Fruit fly (Drosophila melanogaster) whole organism, embryonic: Measurements from ENCODE around the gene CG15882.

Experiments used
- ATbp ChIP-seq: fragments of 200-800 bp; sonication (Bioruptor generic); optimal IDR thresholded peaks from 2 replicates; lab custom pipeline; 2017; ENCODE audit warnings: missing biosample characterization, mild to moderate bottlenecking, missing genetic modification characterization, missing genetic modification reagents
- Awh ChIP-seq: fragments of 200-800 bp; sonication (Bioruptor generic); IDR thresholded peaks from 2 replicates; pipeline ENCODE4, ENCODE4 v1.3.6; 2022; ENCODE audit warnings: missing biosample characterization, missing genetic modification characterization
- Blimp-1 ChIP-seq: fragments of 200-800 bp; sonication (Bioruptor generic); optimal IDR thresholded peaks from 3 replicates; lab custom pipeline; 2018; ENCODE audit warnings: missing biosample characterization, missing genetic modification characterization, mild to moderate bottlenecking, moderate library complexity, missing genetic modification reagents
- CG10462 ChIP-seq: fragments of 200-800 bp; sonication (Bioruptor generic); optimal IDR thresholded peaks from 2 replicates; lab custom pipeline; 2016; ENCODE audit warnings: missing biosample characterization, missing genetic modification characterization
- CG12769 ChIP-seq: fragments of 200-800 bp; sonication (Bioruptor generic); optimal IDR thresholded peaks from 2 replicates; lab custom pipeline; 2019; ENCODE audit warnings: missing biosample characterization, mild to moderate bottlenecking, missing genetic modification characterization, moderate library complexity
- CG13123 ChIP-seq: fragments of 200-800 bp; sonication (Bioruptor generic); optimal IDR thresholded peaks from 2 replicates; lab custom pipeline; 2016; ENCODE audit warnings: missing biosample characterization, missing genetic modification characterization
- CG13287 ChIP-seq: fragments of 200-800 bp; sonication (Bioruptor generic); IDR thresholded peaks from 2 replicates; pipeline ENCODE4 v1.3.6; 2022; ENCODE audit warnings: missing biosample characterization, missing genetic modification characterization; ENCODE audit not compliant: partially characterized antibody
- CG13894 ChIP-seq: fragments of 200-800 bp; sonication (Bioruptor generic); optimal IDR thresholded peaks from 3 replicates; lab custom pipeline; 2018; ENCODE audit warnings: missing biosample characterization, mild to moderate bottlenecking, missing genetic modification characterization, moderate library complexity
- CG1647 ChIP-seq: fragments of 200-800 bp; sonication (Bioruptor generic); optimal IDR thresholded peaks from 3 replicates; lab custom pipeline; 2016; ENCODE audit warnings: missing biosample characterization, missing genetic modification characterization
- CG17359 ChIP-seq: fragments of 200-800 bp; sonication (Bioruptor generic); optimal IDR thresholded peaks from 3 replicates; lab custom pipeline; 2018; ENCODE audit warnings: missing biosample characterization, mild to moderate bottlenecking, missing genetic modification characterization, moderate library complexity
- CG17829 ChIP-seq: fragments of 200-800 bp; optimal IDR thresholded peaks from 2 replicates; lab custom pipeline; 2019; ENCODE audit warnings: missing biosample characterization, mild to moderate bottlenecking, missing genetic modification characterization, moderate library complexity
- CG18476 ChIP-seq: fragments of 200-800 bp; sonication (Bioruptor generic); optimal IDR thresholded peaks from 2 replicates; lab custom pipeline; 2016; ENCODE audit warnings: missing biosample characterization, mild to moderate bottlenecking, missing genetic modification characterization
- CG18599 ChIP-seq: fragments of 200-800 bp; sonication (Bioruptor generic); optimal IDR thresholded peaks from 3 replicates; lab custom pipeline; 2017; ENCODE audit warnings: missing biosample characterization, missing genetic modification characterization, mild to moderate bottlenecking, moderate library complexity, missing genetic modification reagents
- CG2678 ChIP-seq: fragments of 200-800 bp; sonication (Bioruptor generic); optimal IDR thresholded peaks from 3 replicates; lab custom pipeline; 2019; ENCODE audit warnings: missing biosample characterization, mild to moderate bottlenecking, missing genetic modification characterization, moderate library complexity
- CG2889 ChIP-seq: fragments of 200-800 bp; sonication (Bioruptor generic); IDR thresholded peaks from 3 replicates; pipeline ENCODE4 v1.3.6; 2022; ENCODE audit warnings: missing biosample characterization, missing genetic modification characterization
- CG3163 ChIP-seq: fragments of 200-800 bp; sonication (Bioruptor generic); optimal IDR thresholded peaks from 3 replicates; lab custom pipeline; 2016; ENCODE audit warnings: missing biosample characterization, missing genetic modification characterization
- CG34422 ChIP-seq: fragments of 200-800 bp; sonication (Bioruptor generic); IDR thresholded peaks from 3 replicates; pipeline ENCODE4 v1.3.6; 2022; ENCODE audit warnings: missing biosample characterization, missing genetic modification characterization
- CG42726 ChIP-seq: fragments of 200-800 bp; sonication (Bioruptor generic); IDR thresholded peaks from 2 replicates; pipeline ENCODE4 v1.3.6; 2022; ENCODE audit warnings: missing biosample characterization, missing genetic modification characterization; ENCODE audit not compliant: partially characterized antibody
- CG4328 ChIP-seq: fragments of 200-800 bp; sonication (Bioruptor generic); optimal IDR thresholded peaks from 3 replicates; lab custom pipeline; 2017; ENCODE audit warnings: missing biosample characterization, missing genetic modification reagents, missing genetic modification characterization
- CG6765 ChIP-seq: fragments of 200-800 bp; sonication (Bioruptor generic); optimal IDR thresholded peaks from 3 replicates; lab custom pipeline; 2017; ENCODE audit warnings: missing biosample characterization, mild to moderate bottlenecking, missing genetic modification characterization
- CG6854 ChIP-seq: fragments of 200-800 bp; sonication (Bioruptor generic); optimal IDR thresholded peaks from 3 replicates; lab custom pipeline; 2017; ENCODE audit warnings: missing biosample characterization, mild to moderate bottlenecking, missing genetic modification characterization
- CG7372 ChIP-seq: fragments of 200-800 bp; sonication (Bioruptor generic); IDR thresholded peaks from 2 replicates; pipeline ENCODE4 v1.3.6; 2022; ENCODE audit warnings: missing biosample characterization, missing genetic modification characterization
- CG9437 ChIP-seq: fragments of 200-800 bp; sonication (Bioruptor generic); optimal IDR thresholded peaks from 2 replicates; lab custom pipeline; 2018; ENCODE audit warnings: missing biosample characterization, mild to moderate bottlenecking, missing genetic modification characterization
- Camta ChIP-seq: fragments of 200-800 bp; sonication (Bioruptor generic); optimal IDR thresholded peaks from 2 replicates; lab custom pipeline; 2016; ENCODE audit warnings: missing biosample characterization, missing genetic modification characterization
- D19B ChIP-seq: fragments of 200-800 bp; sonication (Bioruptor generic); optimal IDR thresholded peaks from 2 replicates; lab custom pipeline; 2017; ENCODE audit warnings: missing biosample characterization, mild to moderate bottlenecking, missing genetic modification characterization
- Jarid2 ChIP-seq: fragments of 200-800 bp; sonication (Bioruptor generic); optimal IDR thresholded peaks from 3 replicates; lab custom pipeline; 2017; ENCODE audit warnings: mild to moderate bottlenecking, missing biosample characterization, missing genetic modification reagents, missing genetic modification characterization
- Meics ChIP-seq: fragments of 200-800 bp; sonication (Bioruptor generic); optimal IDR thresholded peaks from 2 replicates; lab custom pipeline; 2017; ENCODE audit warnings: missing biosample characterization, mild to moderate bottlenecking, missing genetic modification characterization
- Mrtf ChIP-seq: fragments of 200-800 bp; sonication (Bioruptor generic); IDR thresholded peaks from 3 replicates; pipeline ENCODE4 v1.3.6; 2022; ENCODE audit warnings: missing biosample characterization, missing genetic modification characterization
- Nf-YA ChIP-seq: fragments of 200-800 bp; sonication (Bioruptor generic); IDR thresholded peaks from 2 replicates; pipeline ENCODE4 v1.3.6; 2022; ENCODE audit warnings: missing biosample characterization, missing genetic modification characterization
- Sox102F ChIP-seq: fragments of 200-800 bp; sonication (Bioruptor generic); optimal IDR thresholded peaks from 2 replicates; lab custom pipeline; 2018; ENCODE audit warnings: missing biosample characterization, mild to moderate bottlenecking, missing genetic modification characterization, moderate library complexity
- Vsx1 ChIP-seq: fragments of 200-800 bp; sonication (Bioruptor generic); optimal IDR thresholded peaks from 2 replicates; lab custom pipeline; 2017; ENCODE audit warnings: missing biosample characterization, mild to moderate bottlenecking, missing genetic modification characterization, missing genetic modification reagents
- bab2 ChIP-seq: fragments of 200-800 bp; sonication (Bioruptor generic); optimal IDR thresholded peaks from 2 replicates; lab custom pipeline; 2016; ENCODE audit warnings: missing biosample characterization, missing genetic modification characterization
- cad ChIP-seq: fragments of >200 bp; optimal IDR thresholded peaks from 2 replicates; lab custom pipeline; 2017; ENCODE audit warnings: missing biosample characterization, missing genetic modification characterization
- dan ChIP-seq: fragments of 200-800 bp; sonication (Bioruptor generic); IDR thresholded peaks from 2 replicates; pipeline ENCODE4 v1.3.6; 2022; ENCODE audit warnings: missing biosample characterization, missing genetic modification characterization
- danr ChIP-seq: fragments of 200-800 bp; sonication (Bioruptor generic); IDR thresholded peaks from 2 replicates; pipeline ENCODE4 v1.3.6; 2022; ENCODE audit warnings: missing biosample characterization, missing genetic modification characterization
- ems ChIP-seq: fragments of 200-800 bp; sonication (Bioruptor generic); optimal IDR thresholded peaks from 3 replicates; lab custom pipeline; 2016; ENCODE audit warnings: missing biosample characterization, missing genetic modification characterization
- fd3F ChIP-seq: fragments of 200-800 bp; sonication (Bioruptor generic); optimal IDR thresholded peaks from 2 replicates; lab custom pipeline; 2018; ENCODE audit warnings: missing biosample characterization, mild to moderate bottlenecking, missing genetic modification characterization, moderate library complexity
- gsb ChIP-seq: fragments of 200-800 bp; sonication (Bioruptor generic); IDR thresholded peaks from 2 replicates; pipeline ENCODE4 v1.3.6; 2022; ENCODE audit warnings: missing biosample characterization, missing genetic modification characterization
- insv ChIP-seq, 2 experiments: fragments of 200-800 bp; sonication (Bioruptor generic); optimal IDR thresholded peaks; 3 replicates each; lab custom pipeline; 2016 to 2018; ENCODE audit warnings: missing biosample characterization in 2 of 2, missing genetic modification characterization in 2 of 2
- jing ChIP-seq: fragments of 200-800 bp; sonication (Bioruptor generic); optimal IDR thresholded peaks from 2 replicates; lab custom pipeline; 2018; ENCODE audit warnings: missing biosample characterization, mild to moderate bottlenecking, missing genetic modification characterization
- knrl ChIP-seq: fragments of 200-800 bp; sonication (Bioruptor generic); IDR thresholded peaks from 3 replicates; pipeline ENCODE4 v1.3.6; 2022; ENCODE audit warnings: missing biosample characterization, missing genetic modification characterization; ENCODE audit not compliant: partially characterized antibody
- lola ChIP-seq, 3 experiments: fragments of >200 bp in 2 of 3; fragments of 200-800 bp in 1 of 3; sonication (Bioruptor generic) in 1 of 3; optimal IDR thresholded peaks; 2 replicates each; lab custom pipeline; 2017 to 2019; ENCODE audit warnings: missing biosample characterization in 3 of 3, missing genetic modification characterization in 3 of 3, mild to moderate bottlenecking in 1 of 3, moderate library complexity in 1 of 3
- peb ChIP-seq: fragments of 200-800 bp; sonication (Bioruptor generic); IDR thresholded peaks from 2 replicates; pipeline ENCODE4 v1.3.6; 2022; ENCODE audit warnings: missing biosample characterization, missing genetic modification characterization
- pum ChIP-seq: fragments of 200-800 bp; sonication (Bioruptor generic); optimal IDR thresholded peaks from 2 replicates; lab custom pipeline; 2016; ENCODE audit warnings: missing biosample characterization, missing genetic modification characterization
- pzg ChIP-seq: fragments of 200-800 bp; sonication (Bioruptor generic); optimal IDR thresholded peaks from 3 replicates; lab custom pipeline; 2018; ENCODE audit warnings: missing biosample characterization, mild to moderate bottlenecking, missing genetic modification characterization, moderate library complexity
- salm ChIP-seq: fragments of 200-800 bp; sonication (Bioruptor generic); optimal IDR thresholded peaks from 2 replicates; lab custom pipeline; 2018; ENCODE audit warnings: missing biosample characterization, mild to moderate bottlenecking, missing genetic modification characterization
- sens ChIP-seq: fragments of 200-800 bp; sonication (Bioruptor generic); peaks from one replicate; lab custom pipeline; 2016; ENCODE audit warnings: missing biosample characterization, missing genetic modification characterization
- shn ChIP-seq: fragments of 200-800 bp; sonication (Bioruptor generic); optimal IDR thresholded peaks from 3 replicates; lab custom pipeline; 2016; ENCODE audit warnings: missing biosample characterization, missing genetic modification characterization
- trem ChIP-seq: fragments of 200-800 bp; optimal IDR thresholded peaks from 3 replicates; lab custom pipeline; 2019; ENCODE audit warnings: missing biosample characterization, mild to moderate bottlenecking, missing genetic modification characterization, moderate library complexity

Gene CG15882

DNA sequence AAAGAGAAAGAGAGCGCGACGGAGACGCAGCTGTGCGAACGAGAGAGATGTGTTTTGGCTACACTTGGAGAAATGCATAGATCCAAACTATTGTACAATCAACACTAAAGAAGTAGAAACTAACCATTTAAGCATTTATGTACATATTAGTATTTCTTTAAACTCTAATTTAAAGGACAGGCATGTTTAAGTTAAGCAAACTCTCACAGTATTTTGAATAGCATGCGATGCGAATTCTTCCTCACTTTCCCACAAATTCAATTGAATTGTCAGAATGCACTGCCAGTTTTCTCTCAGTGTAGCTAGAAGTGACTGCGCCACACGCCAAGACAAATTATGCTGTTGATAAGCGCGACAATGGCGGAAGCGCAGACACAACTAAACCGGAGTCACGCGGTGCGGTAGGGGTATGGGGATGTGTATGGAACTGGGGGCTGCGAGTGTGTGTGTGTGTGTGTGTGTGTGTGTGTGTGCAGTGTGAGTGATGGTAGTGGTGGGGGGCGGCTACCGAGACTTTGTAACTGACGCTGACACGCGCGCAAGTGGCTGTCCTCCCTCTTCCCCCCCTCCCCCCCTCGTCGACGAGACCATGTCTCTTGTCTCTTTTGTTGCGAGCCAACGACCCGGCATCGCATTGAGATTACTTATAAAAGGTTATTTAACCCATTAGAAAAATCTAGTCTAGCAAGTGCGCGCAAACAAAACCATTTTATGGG, 17.2 kb downstream of the CG15882 start (continued):
- TF ChIP-seq Vsx1 (GFP tag; lab: Kevin White, UChicago): no peak
- no peak for TF ChIP-seq CG4328
- no peak for TF ChIP-seq CG6765 (GFP tag; lab: Kevin White, UChicago)
- peak; percentile 38 for TF ChIP-seq CG17359 (tag; lab: Kevin White, UChicago)
- TF ChIP-seq cad (GFP tag; lab: Kevin White, UChicago): no peak
- no peak for TF ChIP-seq CG2889 (GFP tag; lab: Robert Waterston, UW)
- TF ChIP-seq lola (GFP tag; optimal IDR thresholded peaks at IDR 0.05; lab: Kevin White, UChicago): peak in 1 of 3 experiments; percentile 0
- no peak for TF ChIP-seq ems (GFP tag; lab: Kevin White, UChicago)
- TF ChIP-seq ATbp (GFP tag; lab: Kevin White, UChicago): peak; percentile 24
- TF ChIP-seq Jarid2 (GFP tag; lab: Kevin White, UChicago): peak; percentile 14
- TF ChIP-seq Awh (GFP tag; lab: Robert Waterston, UW): no peak
- TF ChIP-seq CG13894 (tag; lab: Kevin White, UChicago): no peak
- no peak for TF ChIP-seq dan (GFP tag; lab: Robert Waterston, UW)
- TF ChIP-seq Camta (GFP tag; lab: Kevin White, UChicago): no peak
- no peak for TF ChIP-seq CG13123 (GFP tag; lab: Kevin White, UChicago)
- TF ChIP-seq CG42726: no peak
- no peak for TF ChIP-seq peb (GFP tag; lab: Robert Waterston, UW)
- TF ChIP-seq CG34422: no peak
- TF ChIP-seq CG10462: no peak
- no peak for TF ChIP-seq Nf-YA
- peak; percentile 65 for TF ChIP-seq CG18599 (GFP tag; lab: Kevin White, UChicago)
- peak; percentile 38 for TF ChIP-seq CG12769 (tag; lab: Kevin White, UChicago)
- TF ChIP-seq CG9437: peak; percentile 38
- peak; percentile 48 for TF ChIP-seq Sox102F (GFP tag; lab: Kevin White, UChicago)
- peak; percentile 68 for TF ChIP-seq CG2678 (tag; lab: Kevin White, UChicago)
- TF ChIP-seq CG13287 (GFP tag; lab: Robert Waterston, UW): no peak
- no peak for TF ChIP-seq salm (tag; lab: Kevin White, UChicago)
- TF ChIP-seq CG18476: peak; percentile 15
- TF ChIP-seq sens (GFP tag; lab: Kevin White, UChicago): peak; percentile 62
- peak; percentile 25 for TF ChIP-seq bab2 (GFP tag; lab: Kevin White, UChicago)
- peak; percentile 13 for TF ChIP-seq Blimp-1 (GFP tag; lab: Kevin White, UChicago)
- TF ChIP-seq CG3163 (GFP tag; lab: Kevin White, UChicago): no peak
- no peak for TF ChIP-seq trem (tag; lab: Kevin White, UChicago)
- TF ChIP-seq D19B (GFP tag; lab: Kevin White, UChicago): peak; percentile 8
- TF ChIP-seq CG17829 (tag; lab: Kevin White, UChicago): peak; percentile 1
- peak; percentile 15 for TF ChIP-seq pum (GFP tag; lab: Kevin White, UChicago)
- TF ChIP-seq Mrtf (GFP tag; lab: Robert Waterston, UW): no peak
- TF ChIP-seq insv (GFP tag; optimal IDR thresholded peaks at IDR 0.05; lab: Kevin White, UChicago): no peak
- peak; percentile 22 for TF ChIP-seq CG6854 (GFP tag; lab: Kevin White, UChicago)
- no peak for TF ChIP-seq danr
- peak; percentile 2 for TF ChIP-seq jing
- TF ChIP-seq shn (GFP tag; lab: Kevin White, UChicago): peak; percentile 17
- TF ChIP-seq fd3F (GFP tag; lab: Kevin White, UChicago): no peak
- TF ChIP-seq Meics (GFP tag; lab: Kevin White, UChicago): peak; percentile 55
- no peak for TF ChIP-seq CG1647 (GFP tag; lab: Kevin White, UChicago)
- no peak for TF ChIP-seq gsb (GFP tag; lab: Robert Waterston, UW)
- no peak for TF ChIP-seq pzg (GFP tag; lab: Kevin White, UChicago)
- TF ChIP-seq knrl: no peak
- TF ChIP-seq CG7372 (GFP tag; lab: Robert Waterston, UW): no peak
